Worm (Caenorhabditis elegans) whole organism, mixed stage, embryonic: ENCODE data around the gene csn-4.

ENCODE experiments used
- blmp-1 ChIP-seq: fragments of 150-350 bp; optimal IDR thresholded peaks from 2 replicates; lab custom pipeline; 2014; ENCODE audit warnings: missing biosample characterization, missing genetic modification characterization
- nhr-12 ChIP-seq: fragments of 150-350 bp; optimal IDR thresholded peaks from 2 replicates; lab custom pipeline; 2014; ENCODE audit warnings: missing biosample characterization, missing genetic modification characterization
- nhr-28 ChIP-seq: fragments of 150-350 bp; optimal IDR thresholded peaks from 2 replicates; lab custom pipeline; 2014; ENCODE audit warnings: missing biosample characterization, missing genetic modification characterization
- pha-4 ChIP-seq: fragments of 150-350 bp; optimal IDR thresholded peaks from 2 replicates; lab custom pipeline; 2018; ENCODE audit warnings: missing biosample characterization, missing genetic modification reagents, missing genetic modification characterization
- unc-39 ChIP-seq: fragments of 150-350 bp; optimal IDR thresholded peaks from 2 replicates; lab custom pipeline; 2014; ENCODE audit warnings: missing biosample characterization, missing genetic modification characterization
- unc-62 ChIP-seq: fragments of 150-350 bp; optimal IDR thresholded peaks from 2 replicates; lab custom pipeline; 2014; ENCODE audit warnings: missing biosample characterization, missing genetic modification reagents, missing genetic modification characterization

DNA sequence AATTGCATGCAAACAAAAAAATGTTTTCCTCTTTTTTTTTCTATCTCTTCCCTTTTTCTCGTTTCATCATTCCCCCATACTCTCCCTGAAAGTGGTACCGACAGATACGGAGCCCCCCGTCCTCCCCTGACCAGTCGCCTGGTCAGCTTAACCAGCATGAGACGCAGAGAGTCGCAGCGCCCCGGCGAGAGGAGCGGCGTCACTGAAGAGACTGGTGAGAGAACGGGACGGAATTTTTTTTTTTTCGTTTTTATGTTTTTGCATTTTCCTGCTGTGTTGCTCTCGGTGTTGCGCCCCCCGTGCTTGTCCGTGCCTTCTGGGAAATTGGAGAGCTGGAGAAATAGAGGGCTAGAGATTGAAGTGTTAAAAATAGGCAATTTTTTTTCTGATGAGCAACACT lies 16.4 kb downstream of the csn-4 start:
- TF ChIP-seq nhr-28 (no peak), pha-4 (no peak), unc-62 (GFP tag; lab: Kevin White, UChicago) (no peak), blmp-1 (tag; lab: Kevin White, UChicago) (no peak), nhr-12 (tag; lab: Kevin White, UChicago) (no peak), unc-39 (no peak)
